Worm (Caenorhabditis elegans) whole organism, mixed stage, embryonic: Measurements from ENCODE around the gene cyp-35B1.
A peak's percentile ranks its signal among the peaks of the same experiment; 100 is the strongest.

Source experiments
- M03D4.4 ChIP-seq: sonication (generic microtip); optimal IDR thresholded peaks from 2 replicates; lab custom pipeline; 2017; ENCODE audit warnings: mild to moderate bottlenecking, missing genetic modification characterization, missing compliant biosample characterization
- bed-3 ChIP-seq: fragments of 200-800 bp; sonication (Bioruptor generic); optimal IDR thresholded peaks from 3 replicates; lab custom pipeline; 2018; ENCODE audit warnings: mild to moderate bottlenecking, missing genetic modification characterization, moderate library complexity, missing compliant biosample characterization
- blmp-1 ChIP-seq: fragments of 150-350 bp; optimal IDR thresholded peaks from 2 replicates; lab custom pipeline; 2014; ENCODE audit warnings: missing biosample characterization, missing genetic modification characterization
- ceh-39 ChIP-seq: fragments of 150-350 bp; optimal IDR thresholded peaks from 2 replicates; lab custom pipeline; 2014; ENCODE audit warnings: missing biosample characterization, missing genetic modification characterization
- ceh-43 ChIP-seq: fragments of 200-800 bp; sonication (Bioruptor generic); optimal IDR thresholded peaks from 2 replicates; lab custom pipeline; 2018; ENCODE audit warnings: mild to moderate bottlenecking, missing genetic modification characterization, moderate library complexity, missing compliant biosample characterization
- ceh-83 ChIP-seq: fragments of 200-800 bp; sonication (Bioruptor generic); optimal IDR thresholded peaks from 2 replicates; lab custom pipeline; 2018; ENCODE audit warnings: mild to moderate bottlenecking, missing genetic modification characterization, missing compliant biosample characterization
- cnd-1 ChIP-seq: fragments of 200-800 bp; sonication (Bioruptor generic); optimal IDR thresholded peaks from 2 replicates; lab custom pipeline; 2018; ENCODE audit warnings: mild to moderate bottlenecking, missing genetic modification characterization, missing compliant biosample characterization
- drap-1 ChIP-seq: fragments of 200-800 bp; sonication (Bioruptor generic); optimal IDR thresholded peaks from 3 replicates; lab custom pipeline; 2018; ENCODE audit warnings: mild to moderate bottlenecking, missing genetic modification characterization, missing compliant biosample characterization
- elt-1 ChIP-seq: sonication (generic microtip); optimal IDR thresholded peaks from 2 replicates; lab custom pipeline; 2017; ENCODE audit warnings: missing genetic modification characterization, mild to moderate bottlenecking, missing compliant biosample characterization, antibody characterized with exemption, moderate library complexity, borderline replicate concordance; ENCODE audit not compliant: insufficient read depth
- elt-3 ChIP-seq: fragments of 150-350 bp; optimal IDR thresholded peaks from 2 replicates; lab custom pipeline; 2014; ENCODE audit warnings: missing biosample characterization, missing genetic modification characterization
- ham-2 ChIP-seq: fragments of 200-800 bp; sonication (Bioruptor generic); optimal IDR thresholded peaks from 2 replicates; lab custom pipeline; 2018; ENCODE audit warnings: mild to moderate bottlenecking, missing genetic modification characterization, missing compliant biosample characterization
- hlh-1 ChIP-seq: fragments of 150-350 bp; optimal IDR thresholded peaks from 2 replicates; lab custom pipeline; 2014; ENCODE audit warnings: missing biosample characterization, missing genetic modification reagents, missing genetic modification characterization
- lin-13 ChIP-seq: fragments of 150-350 bp; optimal IDR thresholded peaks from 2 replicates; lab custom pipeline; 2014; ENCODE audit warnings: missing biosample characterization, missing genetic modification characterization
- lsy-2 ChIP-seq: fragments of 150-350 bp; optimal IDR thresholded peaks from 2 replicates; lab custom pipeline; 2014; ENCODE audit warnings: missing biosample characterization, missing genetic modification characterization
- mab-5 ChIP-seq: fragments of 150-350 bp; optimal IDR thresholded peaks from 2 replicates; lab custom pipeline; 2014; ENCODE audit warnings: missing biosample characterization, missing genetic modification characterization
- mep-1 ChIP-seq: fragments of 150-350 bp; optimal IDR thresholded peaks from 2 replicates; lab custom pipeline; 2017; ENCODE audit warnings: missing biosample characterization, missing genetic modification reagents, missing genetic modification characterization, inconsistent platforms
- mls-2 ChIP-seq: sonication (generic microtip); optimal IDR thresholded peaks from 2 replicates; lab custom pipeline; 2016; ENCODE audit warnings: mild to moderate bottlenecking, missing genetic modification characterization, moderate library complexity, missing compliant biosample characterization
- nhr-12 ChIP-seq: fragments of 150-350 bp; optimal IDR thresholded peaks from 2 replicates; lab custom pipeline; 2014; ENCODE audit warnings: missing biosample characterization, missing genetic modification characterization
- nhr-2 ChIP-seq: fragments of 150-350 bp; optimal IDR thresholded peaks from 2 replicates; lab custom pipeline; 2014; ENCODE audit warnings: missing biosample characterization, missing genetic modification characterization
- nhr-237 ChIP-seq: fragments of 150-350 bp; optimal IDR thresholded peaks from 2 replicates; lab custom pipeline; 2014; ENCODE audit warnings: missing biosample characterization, missing genetic modification characterization
- nhr-28 ChIP-seq: fragments of 150-350 bp; optimal IDR thresholded peaks from 2 replicates; lab custom pipeline; 2014; ENCODE audit warnings: missing biosample characterization, missing genetic modification characterization
- nhr-76 ChIP-seq: sonication (generic microtip); optimal IDR thresholded peaks from 2 replicates; lab custom pipeline; 2017; ENCODE audit warnings: missing biosample characterization, missing genetic modification characterization
- pha-4 ChIP-seq: fragments of 150-350 bp; optimal IDR thresholded peaks from 2 replicates; lab custom pipeline; 2018; ENCODE audit warnings: missing biosample characterization, missing genetic modification reagents, missing genetic modification characterization
- sem-2 ChIP-seq: fragments of 200-800 bp; sonication (Bioruptor generic); optimal IDR thresholded peaks from 2 replicates; lab custom pipeline; 2018; ENCODE audit warnings: mild to moderate bottlenecking, missing genetic modification characterization, missing compliant biosample characterization
- snpc-4 ChIP-seq: fragments of 150-350 bp; optimal IDR thresholded peaks from 2 replicates; lab custom pipeline; 2014; ENCODE audit warnings: missing biosample characterization, missing genetic modification characterization
- sptf-1 ChIP-seq: sonication (generic microtip); optimal IDR thresholded peaks from 2 replicates; lab custom pipeline; 2017; ENCODE audit warnings: mild to moderate bottlenecking, missing genetic modification characterization, moderate library complexity, missing compliant biosample characterization
- unc-120 ChIP-seq: sonication (generic microtip); optimal IDR thresholded peaks from 2 replicates; lab custom pipeline; 2017; ENCODE audit warnings: missing genetic modification characterization, missing compliant biosample characterization; ENCODE audit not compliant: poor library complexity, severe bottlenecking
- zip-8 ChIP-seq: fragments of 150-350 bp; optimal IDR thresholded peaks from 2 replicates; lab custom pipeline; 2014; ENCODE audit warnings: missing biosample characterization, missing genetic modification characterization
- ztf-11 ChIP-seq: fragments of 150-350 bp; optimal IDR thresholded peaks from 2 replicates; lab custom pipeline; 2014; ENCODE audit warnings: missing biosample characterization, missing genetic modification characterization

The cyp-35B1 gene

ce11 chrV:3976964-3977363 lies 38.1 kb downstream of the cyp-35B1 start, which contains the start of gene str-83:
str-83 (plus strand) TSS chrV:3977264.
- TF ChIP-seq cnd-1 (tag; lab: Kevin White, UChicago) (no peak), mep-1 (tag; lab: Kevin White, UChicago) (no peak), hlh-1 (tag; lab: Kevin White, UChicago) (no peak)

DNA sequence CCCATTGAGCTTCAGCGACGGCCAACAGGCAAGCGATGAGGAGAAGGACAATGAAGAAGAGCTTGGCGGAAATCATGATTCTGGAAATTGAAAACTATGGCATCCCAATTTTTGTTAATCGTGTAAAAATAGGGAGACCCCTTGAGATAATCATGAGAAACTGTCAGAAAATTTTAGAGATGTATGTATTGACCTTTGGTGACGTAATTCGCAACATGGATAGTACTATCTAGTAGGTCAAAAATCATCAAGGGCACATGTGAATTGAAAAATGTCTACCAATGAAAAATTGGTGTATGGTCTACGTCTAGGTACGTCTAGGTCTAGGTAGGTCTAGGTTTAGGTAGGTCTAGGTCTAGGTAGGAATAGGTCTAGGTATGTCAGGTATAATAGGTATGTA lies 40.2 kb downstream of the cyp-35B1 start, which contains the start of gene nlp-34:
TSS of gene nlp-34 (minus strand) at position 82 of the 400 bp plus-strand sequence.
- no peak for TF ChIP-seq mab-5 (tag; lab: Kevin White, UChicago)
- no peak for TF ChIP-seq sem-2
- TF ChIP-seq ztf-11: no peak
- TF ChIP-seq elt-1 (tag; lab: Kevin White, UChicago): no peak
- TF ChIP-seq ham-2 (GFP tag; lab: Kevin White, UChicago): no peak
- no peak for TF ChIP-seq M03D4.4 (tag; lab: Kevin White, UChicago)
- no peak for TF ChIP-seq pha-4 (tag; lab: Kevin White, UChicago)
- TF ChIP-seq ceh-83 (GFP tag; lab: Kevin White, UChicago): no peak
- no peak for TF ChIP-seq hlh-1 (tag; lab: Kevin White, UChicago)
- TF ChIP-seq ceh-39 (tag; lab: Kevin White, UChicago): no peak
- TF ChIP-seq nhr-28: no peak

- peak; percentile 15 for TF ChIP-seq nhr-237 (tag; lab: Kevin White, UChicago)
- no peak for TF ChIP-seq blmp-1 (tag; lab: Kevin White, UChicago)
- no peak for TF ChIP-seq mab-5 (tag; lab: Kevin White, UChicago)
- TF ChIP-seq elt-1 (tag; lab: Kevin White, UChicago): peak; percentile 13
- TF ChIP-seq nhr-12: no peak
- peak; percentile 93 for TF ChIP-seq elt-3 (tag; lab: Kevin White, UChicago)
- no peak for TF ChIP-seq mls-2 (tag; lab: Kevin White, UChicago)
- TF ChIP-seq, all 35 proteins: peak for 3
These were observed 41.0 kb downstream of the cyp-35B1 start, which contains the start of gene nlp-31 for ce11 chrV:3979819-3980218. nlp-31 (plus strand) TSS chrV:3980055.

- no peak for TF ChIP-seq sem-2
- no peak for TF ChIP-seq snpc-4 (tag; lab: Kevin White, UChicago)
- TF ChIP-seq bed-3: no peak
- TF ChIP-seq ceh-43 (GFP tag; lab: Kevin White, UChicago): no peak
- TF ChIP-seq sptf-1 (tag; lab: Kevin White, UChicago): no peak
- TF ChIP-seq drap-1: no peak
- no peak for TF ChIP-seq hlh-1 (tag; lab: Kevin White, UChicago)
- no peak for TF ChIP-seq lsy-2 (tag; lab: Kevin White, UChicago)
- TF ChIP-seq elt-1 (tag; lab: Kevin White, UChicago): no peak
- TF ChIP-seq nhr-237 (tag; lab: Kevin White, UChicago): no peak
- TF ChIP-seq zip-8: no peak
- TF ChIP-seq ham-2 (GFP tag; lab: Kevin White, UChicago): no peak
These were observed 41.5 kb downstream of the cyp-35B1 start for ce11 chrV:3980228-3980933.

ce11 chrV:3981680-3982079 lies 42.8 kb downstream of the cyp-35B1 start, which contains the start of gene nlp-30:
nlp-30 (plus strand) TSS chrV:3981980.
- TF ChIP-seq cnd-1 (tag; lab: Kevin White, UChicago) (no peak), nhr-28 (no peak), nhr-237 (tag; lab: Kevin White, UChicago) (no peak), mab-5 (tag; lab: Kevin White, UChicago) (no peak), bed-3 (no peak), lsy-2 (tag; lab: Kevin White, UChicago) (no peak), ceh-43 (GFP tag; lab: Kevin White, UChicago) (no peak), nhr-2 (tag; lab: Kevin White, UChicago) (no peak), lin-13 (tag; lab: Kevin White, UChicago) (no peak), ceh-39 (tag; lab: Kevin White, UChicago) (no peak)

ce11 chrV:3984178-3984577 lies 45.3 kb downstream of the cyp-35B1 start, which contains the start of gene nlp-29:
nlp-29 (plus strand) TSS chrV:3984425.
- TF ChIP-seq lsy-2 (tag; lab: Kevin White, UChicago): no peak
- no peak for TF ChIP-seq nhr-76 (tag; lab: Kevin White, UChicago)
- no peak for TF ChIP-seq mab-5 (tag; lab: Kevin White, UChicago)
- TF ChIP-seq unc-120: no peak
- no peak for TF ChIP-seq nhr-237 (tag; lab: Kevin White, UChicago)
- TF ChIP-seq mep-1 (tag; lab: Kevin White, UChicago): no peak
- no peak for TF ChIP-seq nhr-28
- no peak for TF ChIP-seq bed-3
- TF ChIP-seq ztf-11: no peak
- no peak for TF ChIP-seq sptf-1 (tag; lab: Kevin White, UChicago)
- TF ChIP-seq mls-2 (tag; lab: Kevin White, UChicago): no peak
- TF ChIP-seq cnd-1 (tag; lab: Kevin White, UChicago): no peak
- TF ChIP-seq blmp-1 (tag; lab: Kevin White, UChicago): no peak
